Fruit fly (Drosophila melanogaster) whole organism, pupa: ENCODE data around the gene FucTB.
A peak's percentile ranks its signal among the peaks of the same experiment; 100 is the strongest.

ENCODE experiments used
- CG10348 ChIP-seq: fragments of 200-800 bp; sonication (Bioruptor generic); IDR thresholded peaks from 2 replicates; pipeline ENCODE4 v1.3.6; 2022; ENCODE audit warnings: missing biosample characterization, missing genetic modification characterization
- CG12605 ChIP-seq: fragments of 200-800 bp; sonication (Bioruptor generic); IDR thresholded peaks from 2 replicates; pipeline ENCODE4 v1.3.6; 2022; ENCODE audit warnings: missing biosample characterization, missing genetic modification characterization
- CG13204 ChIP-seq: fragments of 200-800 bp; sonication (Bioruptor generic); optimal IDR thresholded peaks from 2 replicates; lab custom pipeline; 2018; ENCODE audit warnings: missing biosample characterization, mild to moderate bottlenecking, missing genetic modification characterization, moderate library complexity
- CG14655 ChIP-seq: fragments of 200-800 bp; sonication (Bioruptor generic); optimal IDR thresholded peaks from 3 replicates; lab custom pipeline; 2017; ENCODE audit warnings: mild to moderate bottlenecking, missing biosample characterization, missing genetic modification reagents, missing genetic modification characterization
- CG15710 ChIP-seq: fragments of 200-800 bp; sonication (Bioruptor generic); optimal IDR thresholded peaks from 2 replicates; lab custom pipeline; 2018; ENCODE audit warnings: missing biosample characterization, mild to moderate bottlenecking, missing genetic modification characterization, moderate library complexity
- CG17806 ChIP-seq: fragments of 200-800 bp; sonication (Bioruptor generic); optimal IDR thresholded peaks from 2 replicates; lab custom pipeline; 2018; ENCODE audit warnings: missing biosample characterization, mild to moderate bottlenecking, missing genetic modification characterization, moderate library complexity
- CG32121 ChIP-seq: fragments of 200-800 bp; sonication (Bioruptor generic); IDR thresholded peaks from 2 replicates; pipeline ENCODE4 v1.3.6; 2022; ENCODE audit warnings: missing biosample characterization, missing genetic modification characterization
- CG34367 ChIP-seq: fragments of 200-800 bp; sonication (Bioruptor generic); optimal IDR thresholded peaks from 2 replicates; lab custom pipeline; 2018; ENCODE audit warnings: missing biosample characterization, mild to moderate bottlenecking, missing genetic modification characterization
- CG4496 ChIP-seq: fragments of 200-800 bp; sonication (Bioruptor generic); IDR thresholded peaks from 3 replicates; pipeline ENCODE4 v1.3.6; 2022; ENCODE audit warnings: missing biosample characterization, missing genetic modification characterization
- CG8159 ChIP-seq: fragments of 200-800 bp; sonication (Bioruptor generic); optimal IDR thresholded peaks from 3 replicates; lab custom pipeline; 2018; ENCODE audit warnings: missing biosample characterization, mild to moderate bottlenecking, missing genetic modification characterization, moderate library complexity
- CG8301 ChIP-seq: fragments of 200-800 bp; sonication (Bioruptor generic); optimal IDR thresholded peaks from 2 replicates; lab custom pipeline; 2018; ENCODE audit warnings: missing biosample characterization, mild to moderate bottlenecking, missing genetic modification characterization
- CG9948 ChIP-seq: fragments of 200-800 bp; sonication (Bioruptor generic); optimal IDR thresholded peaks from 2 replicates; lab custom pipeline; 2018; ENCODE audit warnings: missing biosample characterization, mild to moderate bottlenecking, missing genetic modification characterization, moderate library complexity
- D1 ChIP-seq: fragments of 200-800 bp; sonication (Bioruptor generic); optimal IDR thresholded peaks from 2 replicates; lab custom pipeline; 2018; ENCODE audit warnings: missing biosample characterization, mild to moderate bottlenecking, missing genetic modification characterization, moderate library complexity
- EcR ChIP-seq: fragments of 200-800 bp; sonication (Bioruptor generic); optimal IDR thresholded peaks from 3 replicates; lab custom pipeline; 2019; ENCODE audit warnings: missing biosample characterization, missing genetic modification characterization, mild to moderate bottlenecking, moderate library complexity, missing genetic modification reagents
- Ets98B ChIP-seq: fragments of 200-800 bp; sonication (Bioruptor generic); IDR thresholded peaks from 2 replicates; pipeline ENCODE4 v1.3.6; 2022; ENCODE audit warnings: missing biosample characterization, missing genetic modification characterization
- Pif1A ChIP-seq: fragments of 200-800 bp; sonication (Bioruptor generic); optimal IDR thresholded peaks from 3 replicates; lab custom pipeline; 2016; ENCODE audit warnings: missing biosample characterization, missing genetic modification characterization
- Pif1B ChIP-seq: fragments of 200-800 bp; sonication (Bioruptor generic); optimal IDR thresholded peaks from 3 replicates; lab custom pipeline; 2016; ENCODE audit warnings: missing biosample characterization, missing genetic modification characterization
- Snoo ChIP-seq: fragments of 200-800 bp; sonication (Bioruptor generic); optimal IDR thresholded peaks from 3 replicates; lab custom pipeline; 2017; ENCODE audit warnings: missing biosample characterization, mild to moderate bottlenecking, missing genetic modification characterization, inconsistent platforms
- fd96Ca ChIP-seq: fragments of 200-800 bp; sonication (Bioruptor generic); IDR thresholded peaks from 3 replicates; pipeline ENCODE4 v1.3.6; 2022; ENCODE audit warnings: missing biosample characterization, missing genetic modification characterization
- gl ChIP-seq: fragments of 200-800 bp; sonication (Bioruptor generic); optimal IDR thresholded peaks from 2 replicates; lab custom pipeline; 2018; ENCODE audit warnings: missing biosample characterization, mild to moderate bottlenecking, missing genetic modification characterization
- rn ChIP-seq: fragments of 200-800 bp; sonication (Bioruptor generic); IDR thresholded peaks from 2 replicates; pipeline ENCODE4 v1.3.6; 2022; ENCODE audit warnings: missing biosample characterization, missing genetic modification characterization

The FucTB gene

DNA sequence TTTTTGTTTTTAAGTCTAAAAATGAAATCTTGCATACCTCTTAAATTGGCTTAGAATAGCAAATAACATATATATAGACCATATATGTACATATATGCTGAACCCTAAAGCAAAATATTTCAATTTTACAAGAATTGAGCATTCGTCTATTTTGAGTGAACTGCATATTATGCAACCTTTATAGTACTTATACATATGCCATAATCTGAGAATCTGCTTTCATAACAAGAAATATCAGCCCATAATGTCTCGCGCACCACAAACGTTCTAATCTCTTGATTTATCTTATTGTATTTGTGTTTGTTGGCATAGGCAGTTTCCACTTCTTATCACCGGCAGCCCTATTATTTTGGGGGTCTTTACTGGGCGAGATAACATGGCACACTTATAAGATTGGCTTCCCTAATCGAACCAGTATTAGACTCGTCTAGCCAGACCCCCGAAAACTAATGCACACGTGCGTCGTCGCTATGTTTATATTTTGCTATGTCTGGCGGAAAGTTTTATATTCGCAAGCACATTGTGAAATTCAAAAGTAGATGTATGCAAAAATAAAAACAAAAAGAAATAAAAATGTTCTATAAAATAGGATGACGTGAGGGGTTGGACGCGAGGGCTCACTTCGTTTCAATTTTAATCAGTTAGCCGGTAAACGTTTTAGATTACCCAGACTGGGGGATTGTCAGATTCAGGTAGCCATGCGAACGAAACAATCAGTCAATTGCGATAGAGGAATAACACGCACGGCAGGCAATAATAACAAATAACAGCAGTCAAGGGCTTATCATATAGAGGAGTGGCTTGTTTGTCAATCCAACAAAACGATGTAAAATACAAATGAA lies 41.7 kb downstream of the FucTB start:
- TF ChIP-seq CG8159 (tag; lab: Kevin White, UChicago) (no peak), gl (tag; lab: Kevin White, UChicago) (no peak), Pif1B (GFP tag; lab: Kevin White, UChicago) (no peak), Snoo (tag; lab: Kevin White, UChicago) (no peak), CG12605 (GFP tag; lab: Robert Waterston, UW) (no peak), Ets98B (no peak), CG4496 (no peak), CG8301 (tag; lab: Kevin White, UChicago) (no peak), CG10348 (no peak), CG9948 (tag; lab: Kevin White, UChicago) (no peak), EcR (GFP tag; lab: Kevin White, UChicago) (no peak), CG32121 (GFP tag; lab: Robert Waterston, UW) (no peak), CG13204 (GFP tag; lab: Kevin White, UChicago) (no peak), CG34367 (tag; lab: Kevin White, UChicago) (no peak), fd96Ca (GFP tag; lab: Robert Waterston, UW) (no peak), rn (GFP tag; lab: Robert Waterston, UW) (no peak), D1 (no peak), CG15710 (tag; lab: Kevin White, UChicago) (no peak), CG14655 (GFP tag; lab: Kevin White, UChicago) (no peak), CG17806 (tag; lab: Kevin White, UChicago) (no peak)

DNA sequence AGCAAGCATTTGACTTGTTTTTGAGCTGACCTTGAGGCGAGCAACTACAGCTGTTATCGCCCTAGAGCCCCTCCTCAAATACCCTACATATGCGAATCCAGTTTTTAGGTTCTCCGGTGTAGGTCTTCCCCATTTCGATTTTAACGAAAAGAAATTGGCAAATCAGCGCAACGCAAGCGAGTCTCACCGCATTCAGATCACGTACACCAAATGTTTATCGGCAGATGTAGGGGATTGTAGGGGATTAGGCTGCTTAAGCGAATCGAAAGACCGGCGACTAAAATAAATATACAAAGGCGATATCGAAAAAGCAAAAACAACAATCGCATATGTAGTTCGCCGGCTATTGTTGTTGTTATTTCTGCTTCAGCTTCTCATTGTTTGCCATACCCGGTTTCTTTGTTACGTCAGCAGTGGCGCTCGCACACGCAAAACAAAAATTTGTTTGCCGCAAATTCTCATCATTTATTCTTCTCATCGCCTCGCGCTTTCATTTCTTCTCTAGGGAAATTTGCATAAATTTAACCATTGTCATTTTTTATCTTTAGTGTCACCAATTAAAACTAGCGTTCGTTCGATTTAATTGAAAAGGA lies 42.7 kb downstream of the FucTB start:
- peak; percentile 93 for TF ChIP-seq CG17806 (tag; lab: Kevin White, UChicago)
- peak; percentile 91 for TF ChIP-seq Ets98B
- TF ChIP-seq D1, result peak; percentile 77
- peak; percentile 94 for TF ChIP-seq CG8159 (tag; lab: Kevin White, UChicago)
- TF ChIP-seq gl (tag; lab: Kevin White, UChicago), result peak; percentile 91
- TF ChIP-seq CG13204 (GFP tag; lab: Kevin White, UChicago), result peak; percentile 84
- TF ChIP-seq CG14655 (GFP tag; lab: Kevin White, UChicago), result peak; percentile 89
- TF ChIP-seq CG12605 (GFP tag; lab: Robert Waterston, UW), result peak; percentile 80
- peak; percentile 49; the same call in 1 of the 2 replicates for TF ChIP-seq rn (GFP tag; lab: Robert Waterston, UW)
- peak; percentile 85 for TF ChIP-seq CG8301 (tag; lab: Kevin White, UChicago)
- TF ChIP-seq CG10348, result peak; percentile 76
- TF ChIP-seq CG34367 (tag; lab: Kevin White, UChicago), result peak; percentile 92
- TF ChIP-seq Pif1B (GFP tag; lab: Kevin White, UChicago), result peak; percentile 93
- TF ChIP-seq CG4496, result peak; percentile 93
- peak; percentile 77 for TF ChIP-seq EcR (GFP tag; lab: Kevin White, UChicago)
- TF ChIP-seq CG15710 (tag; lab: Kevin White, UChicago), result peak; percentile 92
- TF ChIP-seq CG32121 (GFP tag; lab: Robert Waterston, UW), result peak; percentile 83
- TF ChIP-seq fd96Ca (GFP tag; lab: Robert Waterston, UW), result peak; percentile 96
- TF ChIP-seq CG9948 (tag; lab: Kevin White, UChicago), result peak; percentile 94
- TF ChIP-seq Pif1A (GFP tag; lab: Kevin White, UChicago), result peak; percentile 91
- peak; percentile 89 for TF ChIP-seq Snoo (tag; lab: Kevin White, UChicago)

DNA sequence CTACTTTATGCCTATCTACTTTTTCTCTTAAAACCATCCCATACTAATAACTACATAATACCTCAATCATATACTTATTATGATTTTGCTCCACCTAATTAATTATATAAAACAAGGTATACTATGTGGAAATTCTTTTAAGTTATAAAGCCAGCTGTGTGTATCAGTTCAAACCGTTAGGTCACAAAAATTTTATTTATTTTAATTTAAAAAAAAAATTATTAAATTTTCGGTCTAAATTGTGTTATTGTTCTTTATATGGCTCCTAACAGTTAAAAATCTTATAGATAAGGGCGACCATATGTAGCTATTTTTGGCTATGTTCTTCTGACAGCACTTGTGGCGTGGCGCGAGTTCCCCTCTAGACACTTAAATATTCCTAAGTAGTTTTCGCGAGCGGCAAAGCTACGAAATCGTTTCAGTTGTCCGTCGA lies 43.6 kb downstream of the FucTB start, which contains the start of gene Aldh:
TSS of gene Aldh (plus strand) at position 150 of the 433 bp plus-strand sequence.
- TF ChIP-seq Pif1B (GFP tag; lab: Kevin White, UChicago), result no peak
- peak; percentile 76 for TF ChIP-seq CG15710 (tag; lab: Kevin White, UChicago)
- TF ChIP-seq Snoo (tag; lab: Kevin White, UChicago), result no peak
- peak; percentile 1 for TF ChIP-seq CG13204 (GFP tag; lab: Kevin White, UChicago)
- no peak; the same call in 1 of the 2 replicates for TF ChIP-seq CG12605 (GFP tag; lab: Robert Waterston, UW)
- peak; percentile 70 for TF ChIP-seq Ets98B
- peak; percentile 75 for TF ChIP-seq CG32121 (GFP tag; lab: Robert Waterston, UW)
- TF ChIP-seq CG4496, result peak; percentile 67; the same call in 2 of the 3 replicates
- TF ChIP-seq CG34367 (tag; lab: Kevin White, UChicago), result peak; percentile 55
- TF ChIP-seq D1, result peak; percentile 44
- peak; percentile 70 for TF ChIP-seq CG9948 (tag; lab: Kevin White, UChicago)
- peak; percentile 60 for TF ChIP-seq CG8301 (tag; lab: Kevin White, UChicago)
- peak; percentile 37; the same call in 1 of the 2 replicates for TF ChIP-seq rn (GFP tag; lab: Robert Waterston, UW)
- peak; percentile 84 for TF ChIP-seq CG14655 (GFP tag; lab: Kevin White, UChicago)
- TF ChIP-seq gl (tag; lab: Kevin White, UChicago), result no peak
- TF ChIP-seq CG8159 (tag; lab: Kevin White, UChicago), result peak; percentile 81
- peak; percentile 78 for TF ChIP-seq fd96Ca (GFP tag; lab: Robert Waterston, UW)
- TF ChIP-seq Pif1A (GFP tag; lab: Kevin White, UChicago), result no peak
- TF ChIP-seq CG17806 (tag; lab: Kevin White, UChicago), result peak; percentile 69
- TF ChIP-seq EcR (GFP tag; lab: Kevin White, UChicago), result no peak
- TF ChIP-seq CG10348, result no peak

DNA sequence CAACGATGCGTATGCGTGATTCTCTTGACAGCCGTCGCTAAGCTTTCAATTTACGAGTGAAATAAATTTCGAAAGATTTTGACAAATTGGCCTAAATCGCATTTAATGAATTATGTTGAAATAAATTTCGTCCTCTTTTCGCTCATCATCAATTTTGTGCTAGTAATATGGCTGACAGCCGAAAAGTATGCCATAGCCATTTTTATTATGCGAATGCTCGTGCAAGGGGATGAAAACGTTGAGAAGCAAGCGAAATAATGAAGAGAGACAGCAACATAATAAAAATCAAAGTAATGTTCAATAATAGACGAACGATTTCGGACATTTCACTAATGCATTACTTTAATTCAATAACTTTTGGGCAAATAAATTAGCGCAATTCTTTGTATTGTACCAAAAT lies 44.6 kb downstream of the FucTB start:
- no peak for TF ChIP-seq Pif1B (GFP tag; lab: Kevin White, UChicago)
- no peak for TF ChIP-seq CG8159 (tag; lab: Kevin White, UChicago)
- TF ChIP-seq CG15710 (tag; lab: Kevin White, UChicago), result no peak
